Worm (Caenorhabditis elegans): ENCODE results near the gene srh-75.

The srh-75 gene

DNA sequence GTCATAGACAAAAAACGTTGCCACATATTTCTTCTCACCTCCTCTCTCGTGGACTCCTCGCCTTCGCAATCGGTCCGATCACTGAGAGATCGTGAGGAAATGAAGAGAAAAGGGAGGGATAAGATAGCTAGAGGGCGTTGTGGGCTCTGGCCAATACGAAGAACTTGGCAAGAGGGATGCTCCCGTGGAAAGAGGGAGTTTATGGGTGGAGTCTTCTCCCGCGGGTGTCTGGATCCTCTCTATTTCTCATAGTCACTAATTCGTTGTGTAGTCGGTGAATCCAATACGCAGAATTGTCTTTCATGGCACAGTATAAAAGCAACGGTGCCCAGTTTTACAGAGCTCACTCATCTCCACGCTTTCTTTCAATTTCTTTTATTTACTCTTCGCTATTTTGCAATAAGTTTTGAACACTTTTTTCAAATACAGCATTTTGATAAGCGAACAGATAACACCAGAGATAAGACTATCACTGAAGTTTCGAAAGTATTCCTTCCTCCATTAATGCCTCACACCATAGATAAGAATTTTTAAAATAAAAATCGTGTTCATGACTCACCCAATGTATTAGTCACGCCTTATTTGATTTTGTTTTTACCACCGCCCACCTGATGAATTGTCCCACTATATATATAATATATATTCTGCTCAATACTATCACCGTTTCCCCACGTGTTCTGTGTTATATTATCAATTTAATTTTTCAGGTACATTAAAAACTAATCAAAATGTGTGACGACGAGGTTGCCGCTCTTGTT lies 23.6 kb upstream of the srh-75 start, which contains the start of gene act-1 (continued):
- no peak for TF ChIP-seq unc-30 (tag; optimal IDR thresholded peaks at IDR 0.05)
- peak; percentile 44 for TF ChIP-seq fkh-4 (tag; optimal IDR thresholded peaks at IDR 0.05; ENCODE audit: borderline replicate concordance)
- TF ChIP-seq unc-62 (GFP tag; optimal IDR thresholded peaks at IDR 0.05) = no peak
- TF ChIP-seq C16A3.4 (tag; optimal IDR thresholded peaks at IDR 0.05) = no peak
- no peak for TF ChIP-seq fkh-8 (tag; optimal IDR thresholded peaks at IDR 0.05)
- TF ChIP-seq rnt-1 (tag; optimal IDR thresholded peaks at IDR 0.05) = peak; percentile 77
- TF ChIP-seq jun-1 (tag; optimal IDR thresholded peaks at IDR 0.05) = no peak
- TF ChIP-seq zag-1 (tag; optimal IDR thresholded peaks at IDR 0.05) = no peak
- TF ChIP-seq lin-35 (GFP tag; optimal IDR thresholded peaks at IDR 0.05) = peak in 1 of 2 experiments; percentile 3
- peak; percentile 11 to 51 for TF ChIP-seq lsy-2 (tag; optimal IDR thresholded peaks at IDR 0.05)
- TF ChIP-seq lin-39 (tag; optimal IDR thresholded peaks at IDR 0.05) = no peak
- TF ChIP-seq ztf-4 (tag; optimal IDR thresholded peaks at IDR 0.05) = no peak
- peak in 1 of 2 experiments; percentile 18 for TF ChIP-seq efl-1 (optimal IDR thresholded peaks at IDR 0.05)
- TF ChIP-seq efl-1 (GFP tag; optimal IDR thresholded peaks at IDR 0.05 in 1 of 2) = peak in 1 of 2 experiments; percentile 71
- TF ChIP-seq nhr-71 (tag; optimal IDR thresholded peaks at IDR 0.05) = peak; percentile 85
- peak; percentile 1 for TF ChIP-seq xbp-1 (tag; optimal IDR thresholded peaks at IDR 0.05)
- peak; percentile 50 for TF ChIP-seq nhr-77 (tag; optimal IDR thresholded peaks at IDR 0.05)
- no peak for TF ChIP-seq blmp-1 (tag; optimal IDR thresholded peaks at IDR 0.05)
- TF ChIP-seq hlh-4 (tag; optimal IDR thresholded peaks at IDR 0.05) = no peak
- TF ChIP-seq nhr-76 (tag; optimal IDR thresholded peaks at IDR 0.05) = no peak
- TF ChIP-seq pax-3 (tag; optimal IDR thresholded peaks at IDR 0.05) = no peak
- TF ChIP-seq irx-1 (tag; optimal IDR thresholded peaks at IDR 0.05) = no peak
- TF ChIP-seq alr-1 (tag; optimal IDR thresholded peaks at IDR 0.05; ENCODE audit: borderline replicate concordance) = no peak
- no peak for TF ChIP-seq mep-1 (tag; optimal IDR thresholded peaks at IDR 0.05)
- TF ChIP-seq nhr-28 (tag; optimal IDR thresholded peaks at IDR 0.05) = no peak
- TF ChIP-seq ceh-90 (tag; optimal IDR thresholded peaks at IDR 0.05) = no peak
- TF ChIP-seq sptf-1 (tag; optimal IDR thresholded peaks at IDR 0.05) = no peak
- TF ChIP-seq F16B12.6 (tag; optimal IDR thresholded peaks at IDR 0.05) = no peak
- TF ChIP-seq snpc-4 (tag; optimal IDR thresholded peaks at IDR 0.05) = no peak
- TF ChIP-seq egl-27 (tag; optimal IDR thresholded peaks at IDR 0.05) = no peak
- no peak for TF ChIP-seq elt-3 (tag; optimal IDR thresholded peaks at IDR 0.05)
- peak; percentile 65 for TF ChIP-seq pqm-1 (tag; optimal IDR thresholded peaks at IDR 0.05)
- TF ChIP-seq hpl-2 (GFP tag; optimal IDR thresholded peaks at IDR 0.05) = no peak
- no peak for TF ChIP-seq lin-15B (tag; optimal IDR thresholded peaks at IDR 0.05)
- TF ChIP-seq ets-5 (GFP tag; IDR thresholded peaks at IDR 0.05) = no peak
- no peak for TF ChIP-seq fos-1 (tag; optimal IDR thresholded peaks at IDR 0.05)
- peak; percentile 38 for TF ChIP-seq snu-23 (GFP tag; optimal IDR thresholded peaks at IDR 0.05)
- no peak for TF ChIP-seq efl-3 (GFP tag; optimal IDR thresholded peaks at IDR 0.05)

DNA sequence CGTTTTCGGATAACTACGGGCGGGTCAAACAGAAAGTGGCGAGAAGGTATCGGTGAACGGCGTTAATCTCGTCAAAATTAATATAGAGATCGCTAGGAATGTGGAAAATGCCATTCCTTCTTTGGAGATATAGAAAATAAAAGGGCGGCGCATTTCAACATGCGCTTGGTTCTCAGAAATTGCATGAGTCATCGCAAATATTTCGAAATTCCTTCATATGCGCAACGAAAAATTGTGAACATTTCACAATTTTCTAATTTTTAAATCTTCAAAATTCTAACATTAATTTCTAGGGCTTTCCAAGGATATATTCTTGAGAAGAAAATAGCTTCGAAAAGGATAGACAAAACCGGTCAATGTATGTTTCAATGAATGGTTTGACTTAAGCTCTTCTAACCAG lies 21.9 kb upstream of the srh-75 start:
- no peak for TF ChIP-seq unc-98 (GFP tag; IDR thresholded peaks at IDR 0.05)
- TF ChIP-seq elt-3 (tag; optimal IDR thresholded peaks at IDR 0.05) = no peak
- peak; percentile 66 for TF ChIP-seq jun-1 (tag; optimal IDR thresholded peaks at IDR 0.05)

DNA sequence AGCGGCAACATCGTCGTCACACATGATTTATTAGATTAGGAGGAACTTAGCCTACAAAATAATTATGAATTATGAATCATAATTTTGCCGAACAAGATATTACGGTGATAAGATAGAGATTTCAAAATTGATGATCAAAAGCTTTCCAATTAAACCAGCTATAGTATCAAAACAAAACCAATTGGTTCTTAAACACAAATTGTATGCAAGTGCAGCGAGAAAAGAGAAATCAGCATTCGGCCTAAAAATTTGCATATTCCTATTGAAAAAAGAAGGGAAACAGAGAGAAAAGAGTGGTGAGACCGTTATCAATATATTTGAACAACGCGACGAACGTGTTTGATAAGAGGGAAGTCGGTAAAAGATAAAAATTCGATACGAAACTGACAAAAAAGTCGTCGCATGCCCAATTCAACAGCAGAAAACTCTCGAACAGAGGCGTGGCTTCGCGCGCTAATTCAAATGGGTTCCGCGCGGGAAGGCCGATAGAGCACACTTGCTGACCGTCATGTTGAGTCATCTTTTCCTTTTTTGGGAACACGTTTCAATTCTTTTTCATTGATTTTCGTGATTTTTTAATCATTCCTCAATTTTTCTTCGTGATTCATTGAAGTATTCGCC lies 21.3 kb upstream of the srh-75 start, which contains the start of gene act-2:
TSS of gene act-2 (minus strand) at position 51 of the 621 bp plus-strand sequence.
- TF ChIP-seq hpl-2 (GFP tag; optimal IDR thresholded peaks at IDR 0.05) (no peak), sox-4 (tag; optimal IDR thresholded peaks at IDR 0.05) (no peak), nhr-19 (GFP tag; conservative IDR thresholded peaks at IDR 0.05) (peak; percentile 61), nhr-28 (tag; optimal IDR thresholded peaks at IDR 0.05) (no peak), nhr-47 (tag; optimal IDR thresholded peaks at IDR 0.05) (peak; percentile 73), skn-1 (tag; optimal IDR thresholded peaks at IDR 0.05) (peak; percentile 63), xbp-1 (tag; optimal IDR thresholded peaks at IDR 0.05) (peak; percentile 69), nhr-90 (tag; optimal IDR thresholded peaks at IDR 0.05; ENCODE audit: poor library complexity) (peak; percentile 62), elt-2 (tag; optimal IDR thresholded peaks at IDR 0.05) (peak; percentile 75), aha-1 (tag; optimal IDR thresholded peaks at IDR 0.05) (no peak), ceh-63 (GFP tag; optimal IDR thresholded peaks at IDR 0.05) (no peak), nhr-77 (tag; optimal IDR thresholded peaks at IDR 0.05) (peak; percentile 47), unc-86 (tag; optimal IDR thresholded peaks at IDR 0.05) (peak; percentile 68), ceh-88 (GFP tag; IDR thresholded peaks at IDR 0.05) (no peak; the same call in 1 of the 2 replicates), nhr-12 (tag; optimal IDR thresholded peaks at IDR 0.05) (no peak), sptf-1 (tag; optimal IDR thresholded peaks at IDR 0.05) (no peak), mdl-1 (tag; optimal IDR thresholded peaks at IDR 0.05) (peak in 1 of 2 experiments; percentile 64)
